Worm (Caenorhabditis elegans) whole organism, early embryonic: Measurements from ENCODE around the gene M106.3.

Experiments
- F13C5.2 ChIP-seq: sonication (generic microtip); optimal IDR thresholded peaks from 2 replicates; lab custom pipeline; 2017; ENCODE audit warnings: mild to moderate bottlenecking, missing genetic modification characterization, inconsistent platforms, missing compliant biosample characterization
- aly-1 ChIP-seq: sonication (generic microtip); optimal IDR thresholded peaks from 2 replicates; lab custom pipeline; 2016; ENCODE audit warnings: missing genetic modification characterization, missing compliant biosample characterization
- ama-1 ChIP-seq: fragments of 150-350 bp; optimal IDR thresholded peaks from 2 replicates; lab custom pipeline; 2014
- flt-1 ChIP-seq: fragments of 200-800 bp; sonication (Bioruptor generic); IDR thresholded peaks from 2 replicates; pipeline ENCODE4 v1.3.6; 2022; ENCODE audit warnings: missing genetic modification characterization, missing compliant biosample characterization
- hmbx-1 ChIP-seq: sonication (generic microtip); optimal IDR thresholded peaks from 2 replicates; lab custom pipeline; 2016; ENCODE audit warnings: mild to moderate bottlenecking, missing genetic modification characterization, missing compliant biosample characterization
- hnd-1 ChIP-seq: sonication (generic microtip); optimal IDR thresholded peaks from 2 replicates; lab custom pipeline; 2016; ENCODE audit warnings: missing genetic modification characterization, missing compliant biosample characterization
- scrt-1 ChIP-seq: fragments of 200-800 bp; sonication (Bioruptor generic); IDR thresholded peaks from 2 replicates; pipeline ENCODE4 v1.3.6; 2022; ENCODE audit warnings: missing genetic modification characterization, missing compliant biosample characterization
- tbx-37 ChIP-seq: fragments of 200-800 bp; sonication (Bioruptor generic); conservative IDR thresholded peaks from 2 replicates; pipeline ENCODE4 v1.3.6; 2022; ENCODE audit warnings: missing genetic modification reagents, missing genetic modification characterization, missing compliant biosample characterization

DNA sequence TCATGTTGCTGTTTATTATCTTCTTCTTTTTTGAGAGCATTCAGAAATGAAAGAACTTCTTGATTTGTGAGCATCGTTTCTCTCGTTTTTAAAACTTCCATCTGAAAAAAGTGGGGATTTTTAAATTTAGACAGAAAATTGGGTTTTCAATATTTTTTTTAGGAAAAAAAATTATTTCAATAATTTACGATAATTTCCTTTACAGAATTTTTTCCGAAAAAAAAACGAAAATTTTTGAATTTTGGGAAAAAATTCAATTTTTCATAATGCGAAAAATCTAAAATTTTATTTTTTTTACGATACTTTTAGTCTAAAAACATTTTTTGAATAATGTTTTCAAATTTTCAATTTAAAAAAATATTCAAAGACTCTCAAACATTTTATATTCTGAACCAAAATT is 3.6 kb downstream of the M106.3 start, which contains the start of gene M106.7:
- no peak for TF ChIP-seq scrt-1 (GFP tag; lab: Robert Waterston, UW)
- TF ChIP-seq hmbx-1 (tag; lab: Kevin White, UChicago), result no peak
- no peak for TF ChIP-seq F13C5.2 (tag; lab: Kevin White, UChicago)
- TF ChIP-seq ama-1 (lab: Kevin White, UChicago), result no peak
- no peak for TF ChIP-seq hnd-1 (tag; lab: Kevin White, UChicago)
- TF ChIP-seq flt-1, result no peak
- TF ChIP-seq aly-1 (tag; lab: Kevin White, UChicago), result no peak
- TF ChIP-seq tbx-37 (GFP tag; lab: Robert Waterston, UW), result no peak
